Worm (Caenorhabditis elegans): ENCODE results near the gene F19H6.4.

The F19H6.4 gene

DNA sequence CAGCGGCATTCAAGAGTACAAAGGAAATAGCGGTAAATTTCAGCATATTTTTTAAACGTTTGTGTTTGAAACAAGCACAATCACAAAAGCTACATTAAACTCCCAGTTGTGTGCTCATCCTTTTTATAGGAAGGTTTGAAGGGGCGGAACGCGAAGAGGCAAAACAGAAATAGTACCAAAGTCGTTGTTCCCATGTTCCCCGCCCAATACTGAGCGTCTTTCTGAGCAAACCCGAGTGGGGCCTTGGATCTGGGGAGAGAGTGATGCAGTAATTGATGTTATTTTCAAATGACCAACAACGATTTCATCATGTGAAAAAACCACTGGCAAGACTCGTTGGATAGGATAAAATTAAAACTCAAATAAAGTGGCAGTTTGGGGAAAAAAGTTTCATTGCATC is 24.1 kb upstream of the F19H6.4 start, which contains the start of gene zig-2:
TSS of gene zig-2 (minus strand) at position 101 of the 400 bp plus-strand sequence.
- TF ChIP-seq pqm-1 (tag; optimal IDR thresholded peaks at IDR 0.05) (no peak), F10B5.3 (tag; optimal IDR thresholded peaks at IDR 0.05) (no peak), ctbp-1 (GFP tag; IDR thresholded peaks at IDR 0.05) (no peak)

- TF ChIP-seq lin-38 (GFP tag; IDR thresholded peaks at IDR 0.05) (no peak), ceh-82 (tag; optimal IDR thresholded peaks at IDR 0.05) (no peak), rbr-2 (tag; optimal IDR thresholded peaks at IDR 0.05) (no peak), snpc-1.2 (GFP tag; IDR thresholded peaks at IDR 0.05) (no peak), zip-11 (GFP tag; IDR thresholded peaks at IDR 0.05) (no peak), aly-2 (tag; optimal IDR thresholded peaks at IDR 0.05) (no peak), lin-15B (tag; optimal IDR thresholded peaks at IDR 0.05) (no peak), lin-13 (GFP tag; optimal IDR thresholded peaks at IDR 0.05) (no peak), fos-1 (tag; optimal IDR thresholded peaks at IDR 0.05) (no peak), F10B5.3 (tag; optimal IDR thresholded peaks at IDR 0.05) (no peak), tra-1 (GFP tag; IDR thresholded peaks at IDR 0.05) (no peak), daf-12 (tag; optimal IDR thresholded peaks at IDR 0.05) (no peak), sdz-12 (GFP tag; optimal IDR thresholded peaks at IDR 0.05) (no peak), nhr-25 (tag; optimal IDR thresholded peaks at IDR 0.05; ENCODE audit: borderline replicate concordance, insufficient read depth) (no peak), dpl-1 (GFP tag; optimal IDR thresholded peaks at IDR 0.05) (no peak)
These were observed 22.2 kb upstream of the F19H6.4 start, which contains the start of the genes nspc-9 and nspc-10 for ce11 chrX:12343279-12343678. TSS of gene nspc-9 (minus strand) at chrX:12343379. TSS of gene nspc-10 (plus strand) at chrX:12343609.

DNA sequence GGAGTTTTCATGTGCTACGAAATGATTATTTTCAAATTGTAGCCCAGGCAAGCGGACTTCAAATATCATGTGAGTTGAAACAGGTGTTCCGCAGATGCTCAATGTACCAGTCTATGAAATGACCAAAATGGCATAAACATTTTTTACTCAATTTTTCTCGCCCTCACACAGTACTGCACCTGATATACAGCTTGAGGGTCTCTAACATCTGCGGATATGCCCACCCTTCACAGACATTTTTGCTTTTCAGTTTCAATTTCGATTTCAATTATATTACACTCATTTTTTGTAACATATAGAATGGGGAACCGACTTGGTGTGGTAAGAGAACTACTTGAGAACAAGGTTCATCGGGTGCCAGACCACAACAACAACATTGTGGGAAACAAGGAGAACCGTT is 18.8 kb upstream of the F19H6.4 start, which contains the start of gene F42F12.11:
TSS of gene F42F12.11 (plus strand) at position 301 of the 400 bp plus-strand sequence.
- TF ChIP-seq nhr-77 (tag; optimal IDR thresholded peaks at IDR 0.05) (no peak), aha-1 (tag) (peak; percentile 10), pqm-1 (tag; optimal IDR thresholded peaks at IDR 0.05) (no peak)

DNA sequence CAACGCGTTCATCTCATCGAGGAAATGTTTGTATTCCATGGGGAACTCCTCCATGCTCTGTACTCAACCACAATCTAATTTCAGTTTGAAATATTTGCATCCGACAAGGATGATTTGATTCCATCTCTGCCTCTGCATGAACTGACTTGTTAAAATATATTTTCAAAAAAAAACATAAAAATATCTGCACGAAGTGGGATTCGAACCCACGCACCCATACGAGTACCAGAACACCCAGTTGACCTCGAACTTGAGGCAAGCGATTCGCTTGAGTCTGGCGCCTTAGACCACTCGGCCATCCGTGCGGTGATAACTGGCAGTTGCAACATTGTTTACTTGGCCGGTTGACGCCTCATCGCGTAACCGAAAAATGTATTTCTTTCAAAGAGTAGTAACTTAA is 17.7 kb upstream of the F19H6.4 start:
- TF ChIP-seq nhr-237 (tag; optimal IDR thresholded peaks at IDR 0.05) (no peak), hlh-11 (tag; optimal IDR thresholded peaks at IDR 0.05) (peak; percentile 51), tra-1 (GFP tag; IDR thresholded peaks at IDR 0.05) (peak; percentile 63; the same call in 1 of the 2 replicates), saeg-2 (GFP tag; IDR thresholded peaks at IDR 0.05) (peak; percentile 62; the same call in 1 of the 2 replicates), ztf-7 (tag; optimal IDR thresholded peaks at IDR 0.05) (peak; percentile 28), nhr-6 (tag; optimal IDR thresholded peaks at IDR 0.05) (peak; percentile 32), mxl-3 (GFP tag; optimal IDR thresholded peaks at IDR 0.05) (peak; percentile 53), ZK337.2 (GFP tag; IDR thresholded peaks at IDR 0.05) (0 out of 2 replicates have a peak, but pooled peaks have one; percentile 51), ceh-20 (GFP tag; IDR thresholded peaks at IDR 0.05) (peak; percentile 42; the same call in 1 of the 2 replicates), mes-2 (tag; optimal IDR thresholded peaks at IDR 0.05; ENCODE audit: poor library complexity, severe bottlenecking) (peak; percentile 77), vab-7 (GFP tag; IDR thresholded peaks at IDR 0.05) (peak; percentile 88), Y48G9A.11 (GFP tag; IDR thresholded peaks at IDR 0.05) (peak; percentile 67), spr-3 (GFP tag; optimal IDR thresholded peaks at IDR 0.05) (peak; percentile 35), Y75B8A.6 (GFP tag; IDR thresholded peaks at IDR 0.05) (0 out of 2 replicates have a peak, but pooled peaks have one; percentile 50), ceh-82 (tag; optimal IDR thresholded peaks at IDR 0.05) (no peak), zfp-2 (tag; optimal IDR thresholded peaks at IDR 0.05) (no peak), T26A8.4 (GFP tag; IDR thresholded peaks at IDR 0.05) (peak; percentile 50), nhr-28 (tag; optimal IDR thresholded peaks at IDR 0.05) (peak; percentile 56), skn-1 (tag; optimal IDR thresholded peaks at IDR 0.05) (no peak), F37D6.2 (tag; optimal IDR thresholded peaks at IDR 0.05) (no peak), rbr-2 (tag; optimal IDR thresholded peaks at IDR 0.05) (peak; percentile 28), dmd-6 (GFP tag; IDR thresholded peaks at IDR 0.05) (peak; percentile 54), php-3 (GFP tag; IDR thresholded peaks at IDR 0.05) (no peak; the same call in 1 of the 2 replicates), mdl-1 (tag; optimal IDR thresholded peaks at IDR 0.05) (no peak), nhr-25 (tag; optimal IDR thresholded peaks at IDR 0.05; ENCODE audit: borderline replicate concordance, insufficient read depth) (no peak), ceh-44 (GFP tag; IDR thresholded peaks at IDR 0.05) (peak; percentile 81), lim-7 (GFP tag; IDR thresholded peaks at IDR 0.05) (peak; percentile 85), ctbp-1 (GFP tag; IDR thresholded peaks at IDR 0.05) (peak; percentile 52; the same call in 1 of the 2 replicates), mep-1 (tag; optimal IDR thresholded peaks at IDR 0.05) (no peak), egl-27 (tag; optimal IDR thresholded peaks at IDR 0.05) (no peak), aha-1 (tag) (peak; percentile 92), zfp-3 (GFP tag; conservative IDR thresholded peaks at IDR 0.05) (0 out of 2 replicates have a peak, but pooled peaks have one; percentile 53)
